Fruit fly (Drosophila melanogaster) whole organism, adult: ENCODE data around the gene inaF-A.

Source experiments
- CG11617 ChIP-seq: fragments of 200-800 bp; sonication (Bioruptor generic); optimal IDR thresholded peaks from 2 replicates; lab custom pipeline; 2017; ENCODE audit warnings: mild to moderate bottlenecking, missing biosample characterization, missing genetic modification reagents, missing genetic modification characterization
- CG12768 ChIP-seq: fragments of 200-800 bp; sonication (Bioruptor generic); optimal IDR thresholded peaks from 2 replicates; lab custom pipeline; 2017; ENCODE audit warnings: missing biosample characterization, missing genetic modification characterization, mild to moderate bottlenecking, moderate library complexity, missing genetic modification reagents
- CG14711 ChIP-seq: fragments of 200-800 bp; sonication (Bioruptor generic); optimal IDR thresholded peaks from 2 replicates; lab custom pipeline; 2018; ENCODE audit warnings: missing biosample characterization, mild to moderate bottlenecking, missing genetic modification characterization, moderate library complexity
- CG1620 ChIP-seq: fragments of 200-800 bp; sonication (Bioruptor generic); optimal IDR thresholded peaks from 2 replicates; lab custom pipeline; 2016; ENCODE audit warnings: missing biosample characterization, missing genetic modification characterization
- CG33017 ChIP-seq: fragments of 200-800 bp; sonication (Bioruptor generic); optimal IDR thresholded peaks from 2 replicates; lab custom pipeline; 2018; ENCODE audit warnings: missing biosample characterization, mild to moderate bottlenecking, missing genetic modification characterization, moderate library complexity
- CG5204 ChIP-seq: fragments of 200-800 bp; sonication (Bioruptor generic); optimal IDR thresholded peaks from 2 replicates; lab custom pipeline; 2016; ENCODE audit warnings: missing biosample characterization, missing genetic modification characterization
- CG7045 ChIP-seq: fragments of 200-800 bp; sonication (Bioruptor generic); optimal IDR thresholded peaks from 2 replicates; lab custom pipeline; 2017; ENCODE audit warnings: missing biosample characterization, mild to moderate bottlenecking, missing genetic modification characterization
- CG7101 ChIP-seq: fragments of 200-800 bp; sonication (Bioruptor generic); optimal IDR thresholded peaks from 2 replicates; lab custom pipeline; 2018; ENCODE audit warnings: missing biosample characterization, mild to moderate bottlenecking, missing genetic modification characterization, moderate library complexity
- Clk ChIP-seq: fragments of 200-800 bp; sonication (Bioruptor generic); optimal IDR thresholded peaks from 2 replicates; lab custom pipeline; 2017; ENCODE audit warnings: missing biosample characterization, missing genetic modification characterization
- Crg-1 ChIP-seq: fragments of 200-800 bp; sonication (Bioruptor generic); optimal IDR thresholded peaks from 2 replicates; lab custom pipeline; 2016; ENCODE audit warnings: missing biosample characterization, missing genetic modification characterization
- Hr96 ChIP-seq: fragments of 200-800 bp; sonication (Bioruptor generic); optimal IDR thresholded peaks from 2 replicates; lab custom pipeline; 2016; ENCODE audit warnings: missing biosample characterization, missing genetic modification characterization
- Mnt ChIP-seq: fragments of 200-800 bp; sonication (Bioruptor generic); optimal IDR thresholded peaks from 2 replicates; lab custom pipeline; 2016; ENCODE audit warnings: missing biosample characterization, mild to moderate bottlenecking, missing genetic modification characterization
- bab1 ChIP-seq: fragments of 200-800 bp; sonication (Bioruptor generic); optimal IDR thresholded peaks from 3 replicates; lab custom pipeline; 2019; ENCODE audit warnings: missing biosample characterization, mild to moderate bottlenecking, missing genetic modification characterization, moderate library complexity
- cic ChIP-seq: fragments of 200-800 bp; sonication (Bioruptor generic); optimal IDR thresholded peaks from 2 replicates; lab custom pipeline; 2017; ENCODE audit warnings: missing biosample characterization, mild to moderate bottlenecking, missing genetic modification characterization, moderate library complexity
- cnc ChIP-seq, 2 experiments: fragments of >200 bp; optimal IDR thresholded peaks; 2 replicates each; lab custom pipeline; 2017
- kay ChIP-seq: fragments of 200-800 bp; sonication (Bioruptor generic); peaks from one replicate; lab custom pipeline; 2016; ENCODE audit warnings: missing biosample characterization, missing genetic modification characterization, borderline replicate concordance
- ovo ChIP-seq: fragments of 200-800 bp; sonication (Bioruptor generic); optimal IDR thresholded peaks from 2 replicates; lab custom pipeline; 2016; ENCODE audit warnings: missing biosample characterization, missing genetic modification characterization
- pad ChIP-seq: fragments of 200-800 bp; sonication (Bioruptor generic); optimal IDR thresholded peaks from 3 replicates; lab custom pipeline; 2017; ENCODE audit warnings: missing biosample characterization, missing genetic modification characterization, mild to moderate bottlenecking, moderate library complexity, missing genetic modification reagents
- tj ChIP-seq: fragments of 200-800 bp; sonication (Bioruptor generic); optimal IDR thresholded peaks from 3 replicates; lab custom pipeline; 2017; ENCODE audit warnings: missing biosample characterization, mild to moderate bottlenecking, missing genetic modification characterization, moderate library complexity
- toe ChIP-seq: fragments of 200-800 bp; sonication (Bioruptor generic); optimal IDR thresholded peaks from 2 replicates; lab custom pipeline; 2016; ENCODE audit warnings: missing biosample characterization, missing genetic modification characterization

inaF-A gene

DNA sequence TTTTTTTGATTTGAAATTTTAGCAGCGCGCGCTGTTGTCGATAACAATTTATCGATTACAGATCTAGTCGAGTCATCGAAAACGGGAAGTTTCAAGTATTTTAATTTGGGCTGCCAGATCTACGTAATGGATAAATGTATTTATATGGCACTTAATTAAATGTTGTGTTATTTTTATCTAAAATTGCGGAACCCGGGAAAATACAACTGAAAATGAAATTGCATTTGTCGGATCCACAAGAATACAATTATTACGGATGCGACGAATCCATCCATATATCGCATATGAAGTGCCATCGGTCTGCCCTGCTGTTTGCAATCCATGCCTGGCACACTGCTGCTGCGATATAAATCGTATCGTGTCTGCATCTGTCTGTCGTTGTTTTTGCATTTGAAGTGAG, 13.6 kb downstream of the inaF-A start, which contains the start of gene Tango10:
Gene Tango10, plus strand, starts transcription at position 108 of the 400 bp plus-strand sequence.
- TF ChIP-seq ovo (GFP tag; lab: Kevin White, UChicago) (peak; percentile 50), toe (GFP tag; lab: Kevin White, UChicago) (peak; percentile 24), CG7101 (peak; percentile 55), CG14711 (tag; lab: Kevin White, UChicago) (peak; percentile 64), CG5204 (GFP tag; lab: Kevin White, UChicago) (no peak), kay (GFP tag; lab: Kevin White, UChicago) (no peak), CG11617 (GFP tag; lab: Kevin White, UChicago) (peak; percentile 66), cnc (optimal IDR thresholded peaks at IDR 0.05; lab: Kevin White, UChicago) (no peak), CG33017 (tag; lab: Kevin White, UChicago) (peak; percentile 19), Clk (GFP tag; lab: Kevin White, UChicago) (no peak), tj (peak; percentile 75), CG1620 (GFP tag; lab: Kevin White, UChicago) (peak; percentile 67), Crg-1 (GFP tag; lab: Kevin White, UChicago) (peak; percentile 62), Hr96 (GFP tag; lab: Kevin White, UChicago) (no peak), CG12768 (GFP tag; lab: Kevin White, UChicago) (no peak), CG7045 (GFP tag; lab: Kevin White, UChicago) (no peak), bab1 (GFP tag; lab: Kevin White, UChicago) (peak; percentile 89), pad (GFP tag; lab: Kevin White, UChicago) (peak; percentile 53), cic (GFP tag; lab: Kevin White, UChicago) (no peak), Mnt (peak; percentile 51)

- TF ChIP-seq CG12768 (GFP tag; lab: Kevin White, UChicago) (no peak), Clk (GFP tag; lab: Kevin White, UChicago) (no peak), CG7101 (no peak), CG1620 (GFP tag; lab: Kevin White, UChicago) (no peak), ovo (GFP tag; lab: Kevin White, UChicago) (no peak), CG11617 (GFP tag; lab: Kevin White, UChicago) (no peak), Mnt (no peak)
Observed at dm6 chrX:11717892-11718291, 15.8 kb downstream of the inaF-A start.

dm6 chrX:11716731-11717326, 16.9 kb downstream of the inaF-A start, which contains the start of gene prtp:
prtp (plus strand) TSS chrX:11716756.
- TF ChIP-seq pad (GFP tag; lab: Kevin White, UChicago) (no peak), CG1620 (GFP tag; lab: Kevin White, UChicago) (no peak), Mnt (peak; percentile 54), cnc (optimal IDR thresholded peaks at IDR 0.05; lab: Kevin White, UChicago) (no peak), CG12768 (GFP tag; lab: Kevin White, UChicago) (no peak), CG7045 (GFP tag; lab: Kevin White, UChicago) (no peak), tj (no peak), ovo (GFP tag; lab: Kevin White, UChicago) (no peak), cic (GFP tag; lab: Kevin White, UChicago) (no peak), CG14711 (tag; lab: Kevin White, UChicago) (peak; percentile 71), Hr96 (GFP tag; lab: Kevin White, UChicago) (no peak), CG7101 (no peak), CG33017 (tag; lab: Kevin White, UChicago) (no peak), kay (GFP tag; lab: Kevin White, UChicago) (no peak), Crg-1 (GFP tag; lab: Kevin White, UChicago) (peak; percentile 15), CG11617 (GFP tag; lab: Kevin White, UChicago) (no peak), Clk (GFP tag; lab: Kevin White, UChicago) (no peak), bab1 (GFP tag; lab: Kevin White, UChicago) (peak; percentile 30), CG5204 (GFP tag; lab: Kevin White, UChicago) (peak; percentile 45), toe (GFP tag; lab: Kevin White, UChicago) (no peak)

DNA sequence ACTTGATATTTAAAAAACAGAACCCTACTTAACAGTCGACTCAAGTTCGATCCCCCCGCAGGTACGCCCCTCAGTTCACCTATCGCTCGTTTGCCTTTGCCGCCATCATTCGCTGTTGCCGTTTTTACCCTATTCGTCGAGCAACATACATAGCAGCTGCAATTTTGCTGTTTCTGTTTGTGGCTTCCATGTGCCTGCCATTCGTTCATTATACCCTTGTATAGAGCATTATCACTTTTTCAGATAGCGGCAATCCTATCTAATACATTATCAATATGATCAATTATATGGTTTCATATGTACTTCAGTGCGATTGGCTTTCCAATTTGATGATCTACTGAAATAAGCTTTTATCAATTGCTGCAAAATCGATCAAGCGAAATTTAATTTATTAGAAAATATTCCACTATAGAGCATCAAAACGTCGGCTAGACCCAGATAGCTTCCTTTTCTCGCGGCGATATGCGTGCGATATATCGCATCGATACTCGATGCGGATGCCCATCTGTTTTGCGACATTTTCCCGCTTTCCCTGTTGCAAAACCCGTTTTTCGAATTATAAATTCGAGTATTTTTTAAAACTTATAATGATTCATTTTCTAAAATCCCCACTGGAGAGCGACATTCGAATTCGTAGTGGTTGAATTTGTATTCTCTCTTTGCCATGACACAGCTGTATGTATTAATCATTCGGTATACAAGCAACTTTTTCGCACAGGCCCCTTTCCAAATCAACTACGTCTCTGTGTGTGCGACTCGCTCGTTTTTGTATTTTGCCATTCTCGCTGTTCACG, 17.6 kb downstream of the inaF-A start:
- TF ChIP-seq cic (GFP tag; lab: Kevin White, UChicago) (peak; percentile 30), cnc (optimal IDR thresholded peaks at IDR 0.05; lab: Kevin White, UChicago) (no peak), CG7101 (peak; percentile 87), pad (GFP tag; lab: Kevin White, UChicago) (peak; percentile 74), CG12768 (GFP tag; lab: Kevin White, UChicago) (peak; percentile 63), kay (GFP tag; lab: Kevin White, UChicago) (peak; percentile 79), CG11617 (GFP tag; lab: Kevin White, UChicago) (peak; percentile 85), Mnt (peak; percentile 78), CG5204 (GFP tag; lab: Kevin White, UChicago) (peak; percentile 68), CG14711 (tag; lab: Kevin White, UChicago) (peak; percentile 80), tj (peak; percentile 49), ovo (GFP tag; lab: Kevin White, UChicago) (peak; percentile 66), CG7045 (GFP tag; lab: Kevin White, UChicago) (peak; percentile 68), Clk (GFP tag; lab: Kevin White, UChicago) (peak; percentile 38), CG1620 (GFP tag; lab: Kevin White, UChicago) (peak; percentile 66), toe (GFP tag; lab: Kevin White, UChicago) (peak; percentile 31), Hr96 (GFP tag; lab: Kevin White, UChicago) (peak; percentile 84), Crg-1 (GFP tag; lab: Kevin White, UChicago) (peak; percentile 77), bab1 (GFP tag; lab: Kevin White, UChicago) (peak; percentile 91), CG33017 (tag; lab: Kevin White, UChicago) (peak; percentile 68)
